Worm (Caenorhabditis elegans): ENCODE results near the gene ceh-20.
A peak's percentile ranks its signal among the peaks of the same experiment; 100 is the strongest.

The ceh-20 gene

ce11 chrIII:6961937-6962504, 17.7 kb upstream of the ceh-20 start, which contains the start of the genes rpn-6.1 and F57B9.1 (continued):
- TF ChIP-seq lin-11 (tag; optimal IDR thresholded peaks at IDR 0.05) = no peak
- TF ChIP-seq mbf-1 (tag; optimal IDR thresholded peaks at IDR 0.05) = no peak
- no peak for TF ChIP-seq Y55F3AM.14 (GFP tag; optimal IDR thresholded peaks at IDR 0.05)
- TF ChIP-seq ztf-11 (tag; optimal IDR thresholded peaks at IDR 0.05) = no peak
- TF ChIP-seq nhr-129 (tag; optimal IDR thresholded peaks at IDR 0.05) = peak; percentile 36

ce11 chrIII:6968080-6968639, 11.5 kb upstream of the ceh-20 start, which contains the start of gene panl-2:
Gene panl-2, minus strand, starts transcription at chrIII:6968130.
- TF ChIP-seq sma-9 (GFP tag; optimal IDR thresholded peaks at IDR 0.05) (peak; percentile 32), sma-9 (tag; optimal IDR thresholded peaks at IDR 0.05) (no peak), lsy-2 (tag; optimal IDR thresholded peaks at IDR 0.05) (peak; percentile 60 to 87), R02D3.7 (tag; optimal IDR thresholded peaks at IDR 0.05) (peak; percentile 80), alr-1 (tag; optimal IDR thresholded peaks at IDR 0.05) (no peak), nhr-21 (tag; optimal IDR thresholded peaks at IDR 0.05) (no peak), nhr-129 (tag; optimal IDR thresholded peaks at IDR 0.05) (peak; percentile 57), gmeb-1 (tag; optimal IDR thresholded peaks at IDR 0.05) (peak; percentile 86), crh-2 (tag; optimal IDR thresholded peaks at IDR 0.05) (peak; percentile 34), nhr-25 (tag; optimal IDR thresholded peaks at IDR 0.05) (no peak), mbf-1 (tag; optimal IDR thresholded peaks at IDR 0.05) (no peak), aly-2 (tag; optimal IDR thresholded peaks at IDR 0.05) (no peak), Y55F3AM.14 (GFP tag; optimal IDR thresholded peaks at IDR 0.05) (no peak), nhr-23 (tag; optimal IDR thresholded peaks at IDR 0.05) (no peak), unc-55 (GFP tag; optimal IDR thresholded peaks at IDR 0.05) (peak; percentile 77), C34F6.9 (tag; optimal IDR thresholded peaks at IDR 0.05) (peak; percentile 71), ceh-16 (tag; optimal IDR thresholded peaks at IDR 0.05) (no peak), lin-13 (GFP tag; optimal IDR thresholded peaks at IDR 0.05) (peak; percentile 28)

ce11 chrIII:6968655-6969054, 11.0 kb upstream of the ceh-20 start:
- no peak for TF ChIP-seq nhr-11 (tag; optimal IDR thresholded peaks at IDR 0.05)
- no peak for TF ChIP-seq nhr-23 (tag; optimal IDR thresholded peaks at IDR 0.05)
- TF ChIP-seq alr-1 (tag; optimal IDR thresholded peaks at IDR 0.05) = no peak
- TF ChIP-seq fos-1 (tag; optimal IDR thresholded peaks at IDR 0.05) = no peak
- TF ChIP-seq ztf-4 (tag; optimal IDR thresholded peaks at IDR 0.05) = no peak
- no peak for TF ChIP-seq elt-3 (tag; optimal IDR thresholded peaks at IDR 0.05)
- TF ChIP-seq Y55F3AM.14 (GFP tag; optimal IDR thresholded peaks at IDR 0.05) = no peak
- TF ChIP-seq C34F6.9 (tag; optimal IDR thresholded peaks at IDR 0.05) = no peak
- no peak for TF ChIP-seq sem-4 (tag; optimal IDR thresholded peaks at IDR 0.05)
- no peak for TF ChIP-seq ceh-82 (tag; optimal IDR thresholded peaks at IDR 0.05)
- TF ChIP-seq elt-1 (tag; optimal IDR thresholded peaks at IDR 0.05) = no peak
- TF ChIP-seq nhr-77 (tag; optimal IDR thresholded peaks at IDR 0.05) = no peak
- no peak for TF ChIP-seq unc-39 (tag; optimal IDR thresholded peaks at IDR 0.05)

- TF ChIP-seq nhr-237 (tag; optimal IDR thresholded peaks at IDR 0.05) (no peak), blmp-1 (tag; optimal IDR thresholded peaks at IDR 0.05; ENCODE audit: insufficient read depth) (no peak), crh-2 (tag; optimal IDR thresholded peaks at IDR 0.05) (no peak), mab-5 (tag; optimal IDR thresholded peaks at IDR 0.05) (no peak), C34F6.9 (tag; optimal IDR thresholded peaks at IDR 0.05) (no peak), Y55F3AM.14 (GFP tag; optimal IDR thresholded peaks at IDR 0.05) (no peak), lin-11 (tag; optimal IDR thresholded peaks at IDR 0.05) (no peak), zag-1 (tag; optimal IDR thresholded peaks at IDR 0.05) (no peak), nhr-129 (tag; optimal IDR thresholded peaks at IDR 0.05) (no peak), nhr-23 (tag; optimal IDR thresholded peaks at IDR 0.05) (no peak), snpc-4 (tag; optimal IDR thresholded peaks at IDR 0.05) (no peak), nhr-77 (tag; optimal IDR thresholded peaks at IDR 0.05) (no peak), alr-1 (tag; optimal IDR thresholded peaks at IDR 0.05) (no peak), mdl-1 (tag; optimal IDR thresholded peaks at IDR 0.05) (no peak)
These were observed 10.6 kb upstream of the ceh-20 start, which contains the start of gene F31E3.12 for ce11 chrIII:6969090-6969489. Gene F31E3.12, plus strand, starts transcription at chrIII:6969390.
